Fruit fly (Drosophila melanogaster): ENCODE results near the gene vret.

vret gene

DNA sequence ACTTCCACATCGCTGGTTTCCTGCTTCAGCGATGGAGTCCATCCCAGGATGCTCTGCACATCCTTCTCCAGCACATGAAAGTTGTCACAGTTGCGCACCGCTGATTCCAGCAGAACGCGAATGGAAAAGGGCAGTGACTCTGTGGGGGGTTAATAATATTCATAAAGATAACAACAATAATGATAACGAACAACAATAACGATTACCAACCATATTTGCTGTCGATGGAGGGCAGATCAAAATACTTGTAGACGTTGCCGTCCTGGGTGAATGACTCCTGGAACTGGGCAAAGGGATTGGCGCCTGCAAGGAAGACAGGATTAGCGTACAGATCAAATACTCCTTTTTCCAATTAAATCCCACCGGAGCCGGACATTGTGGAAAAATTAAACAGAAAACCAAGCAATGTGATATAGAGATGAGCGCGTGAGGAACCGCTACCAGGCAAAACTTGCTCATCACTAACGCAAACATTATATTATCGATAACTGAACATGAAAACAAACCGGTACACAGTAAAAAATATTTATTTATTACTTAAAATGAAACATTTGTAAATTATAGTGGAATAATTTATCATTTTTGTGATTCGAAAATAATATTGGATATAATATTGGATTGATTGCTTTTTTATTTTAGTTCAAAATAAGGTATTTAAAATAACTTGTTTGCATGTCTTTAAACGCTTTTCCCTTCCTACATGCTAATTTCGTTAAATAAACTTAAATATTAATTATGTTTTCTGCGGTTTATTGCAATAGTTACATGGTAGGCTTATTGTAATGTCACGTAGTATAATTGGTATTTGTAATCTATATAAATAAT is 21.0 kb downstream of the vret start, which contains the start of gene Irp-1A (continued):
- TF ChIP-seq hkb (optimal IDR thresholded peaks at IDR 0.05) (no peak), hkb (GFP tag; IDR thresholded peaks at IDR 0.05) (peak; percentile 77), sc (optimal IDR thresholded peaks at IDR 0.05) (no peak), sc (GFP tag; optimal IDR thresholded peaks at IDR 0.05) (no peak), CG1024 (GFP tag; IDR thresholded peaks at IDR 0.05) (peak; percentile 38; the same call in 1 of the 2 replicates), Med (GFP tag) (peak; percentile 82), CG11695 (GFP tag; IDR thresholded peaks at IDR 0.05) (peak; percentile 81), CG4730 (GFP tag; IDR thresholded peaks at IDR 0.05) (peak; percentile 70), sd (tag; optimal IDR thresholded peaks at IDR 0.05) (peak; percentile 51), dimm (GFP tag; IDR thresholded peaks at IDR 0.05) (no peak), klu (GFP tag; IDR thresholded peaks at IDR 0.05) (peak; percentile 37; the same call in 1 of the 2 replicates), Hmr (GFP tag; optimal IDR thresholded peaks at IDR 0.05) (peak; percentile 77), bbx (GFP tag; IDR thresholded peaks at IDR 0.05; ENCODE audit: partially characterized antibody) (peak; percentile 82), CG8478 (optimal IDR thresholded peaks at IDR 0.05) (no peak), CG9727 (GFP tag; optimal IDR thresholded peaks at IDR 0.05) (peak; percentile 78), CG3726 (GFP tag; IDR thresholded peaks at IDR 0.05) (no peak), CG3847 (GFP tag; IDR thresholded peaks at IDR 0.05) (peak; percentile 71), ash1 (GFP tag; optimal IDR thresholded peaks at IDR 0.05) (no peak), CG10321 (GFP tag; IDR thresholded peaks at IDR 0.05) (peak; percentile 27; the same call in 1 of the 2 replicates), fd3F (GFP tag; optimal IDR thresholded peaks at IDR 0.05) (peak; percentile 53), gt (GFP tag; IDR thresholded peaks at IDR 0.05) (no peak), gem (tag; optimal IDR thresholded peaks at IDR 0.05) (peak; percentile 90), CG12659 (GFP tag; optimal IDR thresholded peaks at IDR 0.05) (peak; percentile 88), CG3163 (GFP tag; optimal IDR thresholded peaks at IDR 0.05) (no peak), Rx (GFP tag; IDR thresholded peaks at IDR 0.05) (no peak), CG10267 (tag; optimal IDR thresholded peaks at IDR 0.05) (peak; percentile 81), tna (GFP tag; IDR thresholded peaks at IDR 0.05; ENCODE audit: partially characterized antibody) (peak; percentile 62), BtbVII (GFP tag; optimal IDR thresholded peaks at IDR 0.05) (peak; percentile 30), dpn (GFP tag; optimal IDR thresholded peaks at IDR 0.05) (peak; percentile 51 to 69), peb (GFP tag; IDR thresholded peaks at IDR 0.05) (peak; percentile 32; the same call in 1 of the 2 replicates), CG11504 (tag; optimal IDR thresholded peaks at IDR 0.05) (peak; percentile 85), Dll (GFP tag; IDR thresholded peaks at IDR 0.05; ENCODE audit: partially characterized antibody) (peak; percentile 87), ap (GFP tag; IDR thresholded peaks at IDR 0.05) (peak; percentile 58), Oli (tag; optimal IDR thresholded peaks at IDR 0.05) (peak; percentile 58), chm (GFP tag; IDR thresholded peaks at IDR 0.05) (no peak), Awh (GFP tag; IDR thresholded peaks at IDR 0.05) (peak; percentile 71), CG2120 (GFP tag; optimal IDR thresholded peaks at IDR 0.05) (peak; percentile 78), CG17829 (tag; optimal IDR thresholded peaks at IDR 0.05) (peak; percentile 81), Mes4 (GFP tag; optimal IDR thresholded peaks at IDR 0.05) (no peak), Dp (GFP tag; optimal IDR thresholded peaks at IDR 0.05) (peak; percentile 37), Mad (GFP tag; optimal IDR thresholded peaks at IDR 0.05) (no peak), CG10959 (GFP tag; IDR thresholded peaks at IDR 0.05) (no peak), jumu (GFP tag; optimal IDR thresholded peaks at IDR 0.05) (no peak), hth (optimal IDR thresholded peaks at IDR 0.05) (no peak), Doc2 (GFP tag; IDR thresholded peaks at IDR 0.05) (no peak), cas (GFP tag; IDR thresholded peaks at IDR 0.05) (peak; percentile 28; the same call in 1 of the 2 replicates), CG12104 (GFP tag; optimal IDR thresholded peaks at IDR 0.05) (peak; percentile 40), pb (GFP tag; optimal IDR thresholded peaks at IDR 0.05) (no peak), gfzf (GFP tag; optimal IDR thresholded peaks at IDR 0.05) (peak; percentile 16), CG4617 (GFP tag; optimal IDR thresholded peaks at IDR 0.05; ENCODE audit: borderline replicate concordance) (peak; percentile 76), CG17359 (tag; optimal IDR thresholded peaks at IDR 0.05) (peak; percentile 83)

Data from whole organism, embryonic.